Fruit fly (Drosophila melanogaster): ENCODE results near the gene Sfp84E.
A peak's percentile ranks its signal among the peaks of the same experiment; 100 is the strongest.

The Sfp84E gene

DNA sequence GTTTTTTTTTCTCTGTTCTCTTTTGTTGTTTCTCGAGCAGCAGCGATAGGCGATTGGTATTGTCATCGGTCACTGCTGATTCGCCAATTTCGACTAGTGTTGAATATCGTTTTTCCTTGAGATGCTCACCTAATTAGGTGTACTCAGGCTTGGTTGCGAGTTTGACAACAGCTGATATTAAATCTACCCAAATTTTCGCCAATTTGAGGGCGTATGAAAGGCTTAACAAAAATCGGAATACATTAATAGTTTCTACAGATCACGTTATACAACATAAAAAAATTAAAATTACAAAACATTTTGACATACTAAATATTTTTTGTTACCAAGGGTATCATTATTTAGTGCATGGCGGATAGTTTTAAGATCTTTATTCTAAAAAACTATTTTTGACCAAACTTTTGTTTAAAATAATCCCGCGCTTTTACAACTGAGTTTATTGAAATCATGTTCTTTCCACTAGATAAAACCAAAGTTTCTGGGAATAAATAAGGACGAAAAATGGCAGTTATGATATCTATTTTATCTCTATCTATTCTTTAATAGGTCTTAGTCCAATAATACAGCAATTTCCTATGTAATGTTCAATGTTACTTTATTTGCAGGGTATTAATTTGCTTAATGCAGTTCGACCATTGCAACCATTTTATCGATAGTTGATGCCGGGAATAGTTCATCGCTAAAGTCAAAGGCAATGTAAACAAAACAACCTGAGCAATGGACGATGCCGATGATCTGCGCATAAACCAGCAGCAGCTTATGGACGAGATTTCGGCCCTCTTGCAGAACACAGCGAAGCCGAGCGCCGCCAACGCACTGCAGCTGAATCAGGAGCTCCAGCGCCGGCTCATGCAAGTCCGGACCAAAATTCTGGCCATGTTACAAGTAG, 33.2 kb upstream of the Sfp84E start, which contains the start of the genes CG10435 and Pbp95 (continued):
- TF ChIP-seq az2 (GFP tag; optimal IDR thresholded peaks at IDR 0.05) (peak; percentile 54), al (GFP tag; IDR thresholded peaks at IDR 0.05) (peak; percentile 53), gsb (GFP tag; IDR thresholded peaks at IDR 0.05) (0 out of 2 replicates have a peak, but pooled peaks have one; percentile 20), CG3726 (GFP tag; IDR thresholded peaks at IDR 0.05) (no peak), Dll (GFP tag; IDR thresholded peaks at IDR 0.05; ENCODE audit: partially characterized antibody) (peak; percentile 80), seq (GFP tag; IDR thresholded peaks at IDR 0.05) (peak; percentile 33; the same call in 1 of the 2 replicates), CG13287 (GFP tag; IDR thresholded peaks at IDR 0.05; ENCODE audit: partially characterized antibody) (peak; percentile 76), Chrac-16 (GFP tag; optimal IDR thresholded peaks at IDR 0.05) (peak; percentile 42), CG12104 (GFP tag; optimal IDR thresholded peaks at IDR 0.05) (peak; percentile 8), CG42726 (GFP tag; IDR thresholded peaks at IDR 0.05; ENCODE audit: partially characterized antibody) (no peak), aop (GFP tag; IDR thresholded peaks at IDR 0.05) (no peak), CG11456 (GFP tag; IDR thresholded peaks at IDR 0.05) (peak; percentile 66), CG10979 (tag; optimal IDR thresholded peaks at IDR 0.05) (peak; percentile 18), chm (GFP tag; IDR thresholded peaks at IDR 0.05) (0 out of 2 replicates have a peak, but pooled peaks have one; percentile 39), Med (GFP tag) (peak; percentile 95), CG12659 (GFP tag; optimal IDR thresholded peaks at IDR 0.05) (peak; percentile 57), wdn (GFP tag; IDR thresholded peaks at IDR 0.05) (no peak), tx (GFP tag; optimal IDR thresholded peaks at IDR 0.05) (peak; percentile 32), fu2 (GFP tag; optimal IDR thresholded peaks at IDR 0.05) (peak; percentile 40), CG18262 (tag; optimal IDR thresholded peaks at IDR 0.05) (no peak), NFAT (GFP tag; IDR thresholded peaks at IDR 0.05) (peak; percentile 70), CG6689 (GFP tag; IDR thresholded peaks at IDR 0.05) (peak; percentile 60), eve (GFP tag; optimal IDR thresholded peaks at IDR 0.05) (no peak), chinmo (GFP tag; IDR thresholded peaks at IDR 0.05; ENCODE audit: partially characterized antibody) (0 out of 4 replicates have a peak, but pooled peaks have one; percentile 48), CG9437 (GFP tag; optimal IDR thresholded peaks at IDR 0.05) (no peak), CG18619 (GFP tag; optimal IDR thresholded peaks at IDR 0.05) (peak; percentile 51), Abd-B (GFP tag; optimal IDR thresholded peaks at IDR 0.05) (peak; percentile 37), mam (GFP tag; optimal IDR thresholded peaks at IDR 0.05) (peak; percentile 82), bigmax (GFP tag; optimal IDR thresholded peaks at IDR 0.05) (no peak), ind (GFP tag; optimal IDR thresholded peaks at IDR 0.05) (peak; percentile 69), Rfx (GFP tag; IDR thresholded peaks at IDR 0.05) (peak; percentile 81), Pdp1 (GFP tag; optimal IDR thresholded peaks at IDR 0.05) (peak; percentile 67 to 68), CG17568 (GFP tag; optimal IDR thresholded peaks at IDR 0.05) (no peak), CG14860 (GFP tag; IDR thresholded peaks at IDR 0.05; ENCODE audit: partially characterized antibody) (peak; percentile 44; the same call in 1 of the 3 replicates), CG7786 (GFP tag; optimal IDR thresholded peaks at IDR 0.05) (peak; percentile 2), lmd (GFP tag; IDR thresholded peaks at IDR 0.05) (peak; percentile 38; the same call in 1 of the 2 replicates), da (GFP tag; optimal IDR thresholded peaks at IDR 0.05) (no peak), zfh2 (GFP tag; optimal IDR thresholded peaks at IDR 0.05) (peak; percentile 68), CG1233 (GFP tag; optimal IDR thresholded peaks at IDR 0.05) (no peak), CG4360 (GFP tag; IDR thresholded peaks at IDR 0.05) (no peak), CG7963 (GFP tag; IDR thresholded peaks at IDR 0.05; ENCODE audit: partially characterized antibody) (0 out of 3 replicates have a peak, but pooled peaks have one; percentile 26), schlank (tag; optimal IDR thresholded peaks at IDR 0.05) (no peak), bab2 (GFP tag; optimal IDR thresholded peaks at IDR 0.05) (peak; percentile 63), H15 (GFP tag; IDR thresholded peaks at IDR 0.05) (peak; percentile 35; the same call in 1 of the 3 replicates), knrl (GFP tag; IDR thresholded peaks at IDR 0.05; ENCODE audit: partially characterized antibody) (peak; percentile 68), GATAe (GFP tag; conservative IDR thresholded peaks at IDR 0.05) (no peak), run (tag; optimal IDR thresholded peaks at IDR 0.05) (no peak), wek (GFP tag; optimal IDR thresholded peaks at IDR 0.05) (peak; percentile 88)
